Worm (Caenorhabditis elegans): ENCODE data around the gene F09C8.1.

DNA sequence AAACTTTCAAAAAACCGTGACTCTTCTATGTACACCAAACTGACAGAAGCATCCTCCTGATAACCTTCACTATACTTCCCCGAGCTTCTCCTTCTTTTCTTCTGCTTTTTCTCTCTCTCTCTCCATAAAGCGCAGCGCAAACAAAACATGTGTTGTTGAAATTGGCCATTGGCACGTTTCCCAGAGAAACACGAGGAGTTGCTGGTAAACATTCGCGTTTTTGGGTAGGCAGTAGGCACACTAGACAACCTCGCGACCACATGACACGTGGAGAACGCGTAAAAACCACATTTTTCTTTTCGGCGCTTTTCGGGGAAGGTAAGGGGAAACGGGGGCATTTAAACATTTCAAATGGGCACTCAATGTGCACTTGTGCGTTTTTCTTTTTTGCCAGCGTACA is 32.3 kb downstream of the F09C8.1 start:
- TF ChIP-seq nfya-1 (tag; optimal IDR thresholded peaks at IDR 0.05; ENCODE audit: insufficient read depth) (peak; percentile 61), elt-3 (tag; optimal IDR thresholded peaks at IDR 0.05) (no peak), snpc-4 (tag; optimal IDR thresholded peaks at IDR 0.05) (peak; percentile 41), lin-15B (tag; optimal IDR thresholded peaks at IDR 0.05) (no peak), elt-1 (tag; optimal IDR thresholded peaks at IDR 0.05) (no peak), nhr-77 (tag; optimal IDR thresholded peaks at IDR 0.05) (no peak), ztf-11 (tag; optimal IDR thresholded peaks at IDR 0.05) (no peak), elt-2 (tag; optimal IDR thresholded peaks at IDR 0.05) (peak; percentile 76), eor-1 (tag; optimal IDR thresholded peaks at IDR 0.05) (no peak), unc-39 (tag; optimal IDR thresholded peaks at IDR 0.05) (no peak), unc-62 (GFP tag; optimal IDR thresholded peaks at IDR 0.05) (no peak), nhr-12 (tag; optimal IDR thresholded peaks at IDR 0.05) (no peak)
